Worm (Caenorhabditis elegans) whole organism, late embryonic: Measurements from ENCODE around the gene F36D3.16.

Experiments used
- C38D4.7 ChIP-seq: fragments of 200-800 bp; sonication (Bioruptor generic); optimal IDR thresholded peaks from 2 replicates; lab custom pipeline; 2018; ENCODE audit warnings: mild to moderate bottlenecking, missing genetic modification characterization, moderate library complexity, missing compliant biosample characterization
- F13H6.1 ChIP-seq: sonication (generic microtip); optimal IDR thresholded peaks from 2 replicates; lab custom pipeline; 2016; ENCODE audit warnings: missing genetic modification characterization, missing compliant biosample characterization
- K02D7.2 ChIP-seq: sonication (generic microtip); optimal IDR thresholded peaks from 2 replicates; lab custom pipeline; 2017; ENCODE audit warnings: mild to moderate bottlenecking, missing genetic modification characterization, missing compliant biosample characterization
- K09A11.1 ChIP-seq: sonication (generic microtip); optimal IDR thresholded peaks from 2 replicates; lab custom pipeline; 2017; ENCODE audit warnings: antibody characterized with exemption, mild to moderate bottlenecking, missing genetic modification characterization, missing compliant biosample characterization; ENCODE audit not compliant: insufficient read depth
- T23F11.4 ChIP-seq: fragments of 200-800 bp; sonication (Bioruptor generic); optimal IDR thresholded peaks from 2 replicates; lab custom pipeline; 2018; ENCODE audit warnings: mild to moderate bottlenecking, missing genetic modification characterization, missing compliant biosample characterization
- Y22D7AL.16 ChIP-seq: sonication (generic microtip); optimal IDR thresholded peaks from 2 replicates; lab custom pipeline; 2016; ENCODE audit warnings: missing genetic modification characterization, missing compliant biosample characterization
- ceh-14 ChIP-seq: sonication (generic microtip); optimal IDR thresholded peaks from 2 replicates; lab custom pipeline; 2016; ENCODE audit warnings: missing genotype, missing genetic modification characterization, missing compliant biosample characterization
- ceh-18 ChIP-seq: sonication (generic microtip); optimal IDR thresholded peaks from 2 replicates; lab custom pipeline; 2016; ENCODE audit warnings: missing genetic modification characterization, missing compliant biosample characterization
- ceh-30 ChIP-seq: fragments of 150-350 bp; optimal IDR thresholded peaks from 2 replicates; lab custom pipeline; 2014; ENCODE audit warnings: missing biosample characterization, missing genetic modification characterization
- ceh-34 ChIP-seq: sonication (generic microtip); optimal IDR thresholded peaks from 2 replicates; lab custom pipeline; 2016; ENCODE audit warnings: mild to moderate bottlenecking, missing genetic modification characterization, missing compliant biosample characterization
- ceh-45 ChIP-seq: fragments of 200-800 bp; sonication (Bioruptor generic); IDR thresholded peaks from 2 replicates; pipeline ENCODE4 v1.3.6; 2022; ENCODE audit warnings: missing genetic modification reagents, missing genetic modification characterization, missing compliant biosample characterization
- ceh-6 ChIP-seq: fragments of 200-800 bp; sonication (Bioruptor generic); optimal IDR thresholded peaks from 2 replicates; lab custom pipeline; 2018; ENCODE audit warnings: mild to moderate bottlenecking, missing genetic modification characterization, missing compliant biosample characterization
- che-1 ChIP-seq: sonication (generic microtip); optimal IDR thresholded peaks from 2 replicates; lab custom pipeline; 2016; ENCODE audit warnings: mild to moderate bottlenecking, missing genetic modification characterization, missing compliant biosample characterization
- dve-1 ChIP-seq: sonication (generic microtip); optimal IDR thresholded peaks from 2 replicates; lab custom pipeline; 2017; ENCODE audit warnings: antibody characterized with exemption, mild to moderate bottlenecking, missing genetic modification characterization, missing compliant biosample characterization
- elt-4 ChIP-seq: sonication (generic microtip); optimal IDR thresholded peaks from 2 replicates; lab custom pipeline; 2016; ENCODE audit warnings: missing genetic modification characterization, missing compliant biosample characterization
- fkh-10 ChIP-seq: fragments of 150-350 bp; optimal IDR thresholded peaks from 2 replicates; lab custom pipeline; 2014; ENCODE audit warnings: missing biosample characterization, missing genetic modification reagents, missing genetic modification characterization
- fkh-6 ChIP-seq: sonication (generic microtip); optimal IDR thresholded peaks from 2 replicates; lab custom pipeline; 2016; ENCODE audit warnings: missing genetic modification characterization, missing compliant biosample characterization
- gmeb-2 ChIP-seq: sonication (generic microtip); optimal IDR thresholded peaks from 2 replicates; lab custom pipeline; 2016; ENCODE audit warnings: missing genetic modification characterization, inconsistent platforms, missing compliant biosample characterization
- hlh-13 ChIP-seq: fragments of 200-800 bp; sonication (Bioruptor generic); optimal IDR thresholded peaks from 2 replicates; lab custom pipeline; 2018; ENCODE audit warnings: mild to moderate bottlenecking, missing genetic modification characterization, missing compliant biosample characterization
- hlh-15 ChIP-seq: sonication (generic microtip); optimal IDR thresholded peaks from 2 replicates; lab custom pipeline; 2016; ENCODE audit warnings: missing genetic modification characterization, missing compliant biosample characterization
- hlh-6 ChIP-seq: sonication (generic microtip); optimal IDR thresholded peaks from 2 replicates; lab custom pipeline; 2016; ENCODE audit warnings: missing genotype, missing genetic modification characterization, missing compliant biosample characterization
- madf-2 ChIP-seq: sonication (generic microtip); optimal IDR thresholded peaks from 2 replicates; lab custom pipeline; 2017; ENCODE audit warnings: missing genetic modification characterization, missing compliant biosample characterization
- nhr-11 ChIP-seq: fragments of 150-350 bp; optimal IDR thresholded peaks from 2 replicates; lab custom pipeline; 2014; ENCODE audit warnings: missing biosample characterization, missing genetic modification characterization
- nhr-232 ChIP-seq: sonication (generic microtip); optimal IDR thresholded peaks from 2 replicates; lab custom pipeline; 2016; ENCODE audit warnings: missing genetic modification characterization, missing compliant biosample characterization
- npax-4 ChIP-seq: sonication (generic microtip); optimal IDR thresholded peaks from 2 replicates; lab custom pipeline; 2016; ENCODE audit warnings: missing genetic modification characterization, missing compliant biosample characterization
- pag-3 ChIP-seq: sonication (generic microtip); optimal IDR thresholded peaks from 2 replicates; lab custom pipeline; 2016; ENCODE audit warnings: missing compliant biosample characterization, missing genetic modification characterization, borderline replicate concordance
- pat-9 ChIP-seq: fragments of 200-800 bp; sonication (Bioruptor generic); optimal IDR thresholded peaks from 2 replicates; lab custom pipeline; 2018; ENCODE audit warnings: mild to moderate bottlenecking, missing genetic modification characterization, moderate library complexity, missing compliant biosample characterization
- pax-1 ChIP-seq: fragments of 150-350 bp; optimal IDR thresholded peaks from 2 replicates; lab custom pipeline; 2014; ENCODE audit warnings: missing biosample characterization, missing genetic modification characterization
- pha-2 ChIP-seq: sonication (generic microtip); optimal IDR thresholded peaks from 2 replicates; lab custom pipeline; 2017; ENCODE audit warnings: mild to moderate bottlenecking, missing genetic modification characterization, missing compliant biosample characterization
- ref-2 ChIP-seq: sonication (generic microtip); optimal IDR thresholded peaks from 2 replicates; lab custom pipeline; 2016; ENCODE audit warnings: missing genetic modification characterization, missing compliant biosample characterization
- rnt-1 ChIP-seq: sonication (generic microtip); optimal IDR thresholded peaks from 2 replicates; lab custom pipeline; 2016; ENCODE audit warnings: missing genetic modification characterization, missing compliant biosample characterization
- sdc-2 ChIP-seq: sonication (generic microtip); optimal IDR thresholded peaks from 2 replicates; lab custom pipeline; 2016; ENCODE audit warnings: missing genotype, missing genetic modification characterization, missing compliant biosample characterization
- sox-2 ChIP-seq: fragments of 200-800 bp; sonication (Bioruptor generic); IDR thresholded peaks from 2 replicates; pipeline ENCODE4 v1.3.6; 2022; ENCODE audit warnings: missing genetic modification reagents, missing genetic modification characterization, missing compliant biosample characterization
- sox-4 ChIP-seq: sonication (generic microtip); optimal IDR thresholded peaks from 2 replicates; lab custom pipeline; 2017; ENCODE audit warnings: mild to moderate bottlenecking, missing genetic modification characterization, inconsistent platforms, missing compliant biosample characterization
- syd-9 ChIP-seq: sonication (generic microtip); optimal IDR thresholded peaks from 2 replicates; lab custom pipeline; 2016; ENCODE audit warnings: mild to moderate bottlenecking, missing genetic modification characterization, moderate library complexity, missing compliant biosample characterization
- tbx-2 ChIP-seq: sonication (generic microtip); optimal IDR thresholded peaks from 2 replicates; lab custom pipeline; 2016; ENCODE audit warnings: missing genetic modification characterization, missing compliant biosample characterization
- tbx-7 ChIP-seq: sonication (generic microtip); optimal IDR thresholded peaks from 2 replicates; lab custom pipeline; 2016; ENCODE audit warnings: missing genotype, missing genetic modification characterization, missing compliant biosample characterization
- unc-3 ChIP-seq, 2 experiments: fragments of 200-800 bp in 1 of 2; sonication (Bioruptor generic) in 1 of 2; sonication (generic microtip) in 1 of 2; conservative IDR thresholded peaks in 1 of 2; optimal IDR thresholded peaks in 1 of 2; 2 replicates each; pipeline versions ENCODE4 v1.3.6 to Lab custom; 2016 to 2022; ENCODE audit warnings: missing compliant biosample characterization in 2 of 2, missing genetic modification characterization in 2 of 2, missing genetic modification reagents in 1 of 2
- unc-86 ChIP-seq: sonication (generic microtip); optimal IDR thresholded peaks from 2 replicates; lab custom pipeline; 2016; ENCODE audit warnings: missing genetic modification characterization, missing compliant biosample characterization

Gene F36D3.16

DNA sequence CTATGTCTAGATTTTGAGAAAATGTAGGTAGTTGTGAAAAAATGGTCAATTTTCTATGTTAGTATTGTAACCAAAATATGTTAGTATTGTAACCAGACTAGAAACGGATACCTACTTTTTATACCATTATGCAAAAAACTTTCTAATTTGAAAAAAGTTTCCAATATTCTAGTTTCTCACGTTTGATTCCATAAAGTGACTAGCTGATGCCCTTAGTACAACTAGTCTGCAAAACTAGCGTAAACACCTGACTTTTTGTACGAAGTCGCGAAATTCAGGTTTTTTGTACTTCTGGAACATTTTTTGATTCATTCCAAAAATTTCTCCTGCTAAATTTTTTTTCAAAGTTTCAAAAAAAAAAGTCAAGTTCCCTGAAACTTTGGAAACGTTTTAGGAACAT is 40.2 kb downstream of the F36D3.16 start:
- TF ChIP-seq ceh-30 (tag; lab: Kevin White, UChicago): no peak
- TF ChIP-seq pag-3 (tag; lab: Kevin White, UChicago): no peak
- TF ChIP-seq dve-1 (tag; lab: Kevin White, UChicago): no peak
- no peak for TF ChIP-seq C38D4.7
- TF ChIP-seq npax-4 (tag; lab: Kevin White, UChicago): no peak

DNA sequence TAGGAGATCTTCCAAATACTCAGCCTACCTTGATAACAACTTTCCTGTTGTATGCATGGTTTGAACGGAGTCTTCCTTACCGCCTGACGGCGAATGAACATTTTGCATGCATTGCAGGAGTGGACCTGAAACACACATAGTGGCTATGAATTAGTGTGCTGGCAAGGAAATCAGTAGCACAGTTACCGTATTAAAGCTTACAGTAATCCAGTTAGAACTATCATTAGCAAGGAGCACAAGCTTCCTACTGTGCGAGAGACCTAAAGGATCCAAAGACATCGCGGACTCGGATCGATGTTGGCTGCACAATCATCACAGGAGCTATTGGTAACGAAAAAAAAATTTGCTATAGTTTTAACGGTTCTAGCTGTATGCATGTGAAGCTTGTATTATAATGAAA is 42.8 kb downstream of the F36D3.16 start, which contains the start of gene nhr-233:
nhr-233 (minus strand) TSS at position 101 of the 400 bp plus-strand sequence.
- no peak for TF ChIP-seq elt-4 (tag; lab: Kevin White, UChicago)
- TF ChIP-seq ceh-34: no peak
- TF ChIP-seq ceh-6 (GFP tag; lab: Kevin White, UChicago): no peak
- no peak for TF ChIP-seq gmeb-2
- no peak for TF ChIP-seq fkh-10
- no peak for TF ChIP-seq K02D7.2 (tag; lab: Kevin White, UChicago)
- no peak for TF ChIP-seq tbx-7 (tag; lab: Kevin White, UChicago)
- TF ChIP-seq ceh-14 (tag; lab: Kevin White, UChicago): no peak
- TF ChIP-seq ceh-45 (GFP tag; lab: Robert Waterston, UW): no peak
- TF ChIP-seq che-1 (tag; lab: Kevin White, UChicago): no peak
- TF ChIP-seq pha-2: no peak
- no peak for TF ChIP-seq ref-2 (tag; lab: Kevin White, UChicago)
- no peak for TF ChIP-seq sox-2 (GFP tag; lab: Robert Waterston, UW)

DNA sequence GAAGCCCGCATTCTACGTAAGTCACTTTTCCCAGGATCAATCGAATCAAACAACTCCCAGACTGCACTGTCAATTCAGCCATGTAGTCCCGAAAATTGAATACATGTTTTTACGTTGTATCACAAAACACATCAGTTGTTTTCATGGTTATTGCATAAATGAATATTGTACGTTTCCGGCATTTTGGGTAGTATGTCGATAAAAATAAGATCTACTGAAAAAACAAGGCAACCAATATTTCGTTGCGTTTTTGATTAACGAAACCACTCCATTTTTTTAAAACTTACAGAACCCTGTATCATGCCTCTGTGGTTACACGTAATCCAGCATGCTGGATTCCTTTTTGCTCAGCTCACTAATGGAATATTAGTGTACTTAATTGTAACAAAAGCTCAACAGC is 45.3 kb downstream of the F36D3.16 start, which contains the start of gene str-149:
str-149 (plus strand) TSS at position 301 of the 400 bp plus-strand sequence.
- TF ChIP-seq hlh-6 (tag; lab: Kevin White, UChicago) (no peak), ceh-14 (tag; lab: Kevin White, UChicago) (no peak), ceh-30 (tag; lab: Kevin White, UChicago) (no peak), hlh-13 (GFP tag; lab: Kevin White, UChicago) (no peak), hlh-15 (no peak), rnt-1 (tag; lab: Kevin White, UChicago) (no peak), nhr-11 (no peak), K09A11.1 (tag; lab: Kevin White, UChicago) (no peak), nhr-232 (tag; lab: Kevin White, UChicago) (no peak), C38D4.7 (no peak)

DNA sequence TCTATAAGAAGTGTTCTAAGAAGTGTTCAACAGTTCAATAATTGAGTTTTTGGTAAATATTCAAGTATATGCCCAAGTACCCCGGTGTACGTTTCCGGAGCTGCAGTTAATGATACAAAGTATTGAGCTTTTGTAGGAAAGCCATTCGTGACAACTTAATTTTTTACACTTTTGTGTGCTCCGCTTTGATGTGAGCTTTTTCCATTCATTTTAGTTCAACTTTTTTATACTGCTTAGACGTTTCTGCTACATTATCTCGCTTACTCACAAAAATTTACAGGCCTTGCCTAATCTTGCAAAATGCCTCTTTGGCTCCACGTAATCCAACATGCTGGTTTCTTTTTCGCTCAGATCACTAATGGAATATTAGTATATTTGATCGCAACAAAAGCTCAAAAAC is 48.0 kb downstream of the F36D3.16 start, which contains the start of gene str-151:
str-151 (plus strand) TSS at position 301 of the 400 bp plus-strand sequence.
- TF ChIP-seq fkh-10 (no peak), unc-86 (tag; lab: Kevin White, UChicago) (no peak), C38D4.7 (no peak), syd-9 (tag; lab: Kevin White, UChicago) (no peak), sox-4 (tag; lab: Kevin White, UChicago) (no peak), T23F11.4 (GFP tag; lab: Kevin White, UChicago) (no peak), fkh-6 (tag; lab: Kevin White, UChicago) (no peak), sdc-2 (tag; lab: Kevin White, UChicago) (no peak), unc-3 (GFP tag; conservative IDR thresholded peaks at IDR 0.05; lab: Robert Waterston, UW) (no peak), unc-3 (tag; optimal IDR thresholded peaks at IDR 0.05; lab: Kevin White, UChicago) (no peak), F13H6.1 (no peak), pat-9 (tag; lab: Kevin White, UChicago) (no peak), tbx-2 (no peak), pax-1 (tag; lab: Kevin White, UChicago) (no peak), ceh-18 (tag; lab: Kevin White, UChicago) (no peak), Y22D7AL.16 (tag; lab: Kevin White, UChicago) (no peak), hlh-13 (GFP tag; lab: Kevin White, UChicago) (no peak), madf-2 (no peak)
